Fruit fly (Drosophila melanogaster) whole organism, wandering third instar larva: ENCODE data around the gene ldd.

ENCODE experiments used
- Abd-B ChIP-seq: fragments of >200 bp; optimal IDR thresholded peaks from 2 replicates; lab custom pipeline; 2017; ENCODE audit warnings: missing biosample characterization, missing genetic modification characterization
- CG32264 ChIP-seq: fragments of 200-800 bp; sonication (Bioruptor generic); optimal IDR thresholded peaks from 2 replicates; lab custom pipeline; 2016; ENCODE audit warnings: missing biosample characterization, missing genetic modification characterization
- CG9705 ChIP-seq: fragments of 200-800 bp; sonication (Bioruptor generic); optimal IDR thresholded peaks from 2 replicates; lab custom pipeline; 2018; ENCODE audit warnings: missing biosample characterization, mild to moderate bottlenecking, missing genetic modification characterization
- CrebA ChIP-seq: fragments of 200-800 bp; sonication (Bioruptor generic); optimal IDR thresholded peaks from 2 replicates; lab custom pipeline; 2016; ENCODE audit warnings: missing biosample characterization, mild to moderate bottlenecking, missing genetic modification characterization, borderline replicate concordance
- Dif ChIP-seq: fragments of 200-275, 200-300 bp; sonication (Bioruptor generic); optimal IDR thresholded peaks from 2 replicates; lab custom pipeline; 2018; ENCODE audit warnings: missing biosample characterization, missing genetic modification characterization; ENCODE audit not compliant: partially characterized antibody
- GATAd ChIP-seq: sonication (Bioruptor generic); optimal IDR thresholded peaks from 2 replicates; lab custom pipeline; 2016; ENCODE audit warnings: missing biosample characterization, missing genetic modification characterization
- HLH106 ChIP-seq: fragments of 200-800 bp; optimal IDR thresholded peaks from 3 replicates; lab custom pipeline; 2019; ENCODE audit warnings: missing biosample characterization, mild to moderate bottlenecking, missing genetic modification characterization, moderate library complexity
- Hnf4 ChIP-seq: fragments of 200-800 bp; sonication (Bioruptor generic); optimal IDR thresholded peaks from 2 replicates; lab custom pipeline; 2016; ENCODE audit warnings: missing biosample characterization, mild to moderate bottlenecking, missing genetic modification characterization
- Hr78 ChIP-seq: fragments of >200 bp; optimal IDR thresholded peaks from 2 replicates; lab custom pipeline; 2017; ENCODE audit warnings: missing biosample characterization, missing genetic modification characterization
- Hr83 ChIP-seq: fragments of 200-300 bp; sonication (Bioruptor generic); optimal IDR thresholded peaks from 2 replicates; lab custom pipeline; 2016; ENCODE audit warnings: missing biosample characterization, mild to moderate bottlenecking, missing genetic modification characterization, moderate library complexity; ENCODE audit not compliant: poor library complexity, severe bottlenecking
- Jra ChIP-seq: sonication (Bioruptor generic); optimal IDR thresholded peaks from 2 replicates; lab custom pipeline; 2016; ENCODE audit warnings: missing biosample characterization, missing genetic modification characterization
- Mio ChIP-seq: sonication (Bioruptor generic); optimal IDR thresholded peaks from 2 replicates; lab custom pipeline; 2016; ENCODE audit warnings: missing biosample characterization, missing genetic modification characterization
- Myc ChIP-seq: fragments of >200 bp; optimal IDR thresholded peaks from 2 replicates; lab custom pipeline; 2017
- N ChIP-seq: fragments of >200 bp; optimal IDR thresholded peaks from 2 replicates; lab custom pipeline; 2018; ENCODE audit warnings: missing biosample characterization, missing external identifiers, missing genetic modification characterization
- OdsH ChIP-seq: fragments of 200-800 bp; sonication (Bioruptor generic); optimal IDR thresholded peaks from 2 replicates; lab custom pipeline; 2016; ENCODE audit warnings: missing biosample characterization, mild to moderate bottlenecking, missing genetic modification characterization
- Rel ChIP-seq, 2 experiments: fragments of 200-800 bp; sonication (Bioruptor generic) in 1 of 2; optimal IDR thresholded peaks; 2 replicates in 1 of 2; 3 replicates in 1 of 2; lab custom pipeline; 2016 to 2019; ENCODE audit warnings: mild to moderate bottlenecking in 2 of 2, missing biosample characterization in 2 of 2, missing genetic modification characterization in 2 of 2, moderate library complexity in 1 of 2
- Sp1 ChIP-seq: fragments of 200-800 bp; sonication (Bioruptor generic); optimal IDR thresholded peaks from 3 replicates; lab custom pipeline; 2019; ENCODE audit warnings: missing biosample characterization, mild to moderate bottlenecking, missing genetic modification characterization, moderate library complexity
- Vsx2 ChIP-seq: fragments of 200-300, 225-300 bp; sonication (Bioruptor generic); optimal IDR thresholded peaks from 2 replicates; lab custom pipeline; 2018; ENCODE audit warnings: missing biosample characterization, missing genetic modification characterization; ENCODE audit not compliant: partially characterized antibody
- br ChIP-seq: fragments of 200-800 bp; sonication (Bioruptor generic); optimal IDR thresholded peaks from 2 replicates; lab custom pipeline; 2016; ENCODE audit warnings: missing biosample characterization, missing genetic modification characterization
- brk ChIP-seq: fragments of 200-800 bp; sonication (Bioruptor generic); optimal IDR thresholded peaks from 2 replicates; lab custom pipeline; 2016; ENCODE audit warnings: missing biosample characterization, mild to moderate bottlenecking, missing genetic modification characterization
- dl ChIP-seq, 2 experiments: fragments of 175-275, 200-275 bp in 1 of 2; fragments of 200-275 bp in 1 of 2; sonication (Bioruptor generic); optimal IDR thresholded peaks; lab custom pipeline; 2018; ENCODE audit warnings: mild to moderate bottlenecking in 2 of 2, missing biosample characterization in 2 of 2, missing genetic modification characterization in 2 of 2, moderate library complexity in 2 of 2; ENCODE audit not compliant: partially characterized antibody in 2 of 2, insufficient read depth in 1 of 2
- dmrt93B ChIP-seq: fragments of 200-800 bp; sonication (Bioruptor generic); optimal IDR thresholded peaks from 2 replicates; lab custom pipeline; 2018; ENCODE audit warnings: missing biosample characterization, mild to moderate bottlenecking, missing genetic modification characterization
- dsf ChIP-seq: sonication (Bioruptor generic); optimal IDR thresholded peaks from 2 replicates; lab custom pipeline; 2016; ENCODE audit warnings: missing biosample characterization, missing genetic modification characterization, borderline replicate concordance
- ey ChIP-seq: fragments of 200-800 bp; sonication (Bioruptor generic); optimal IDR thresholded peaks from 2 replicates; lab custom pipeline; 2016; ENCODE audit warnings: missing biosample characterization, missing genetic modification characterization
- foxo ChIP-seq, 2 experiments: fragments of 200-800 bp; sonication (Bioruptor generic); optimal IDR thresholded peaks; 2 replicates in 1 of 2; 3 replicates in 1 of 2; lab custom pipeline; 2016 to 2017; ENCODE audit warnings: missing biosample characterization in 2 of 2, missing genetic modification characterization in 2 of 2
- fru ChIP-seq: fragments of 200-800 bp; sonication (Bioruptor generic); optimal IDR thresholded peaks from 3 replicates; lab custom pipeline; 2016; ENCODE audit warnings: missing biosample characterization, mild to moderate bottlenecking, missing genetic modification characterization
- h ChIP-seq: fragments of 200-800 bp; sonication (Bioruptor generic); optimal IDR thresholded peaks from 3 replicates; lab custom pipeline; 2016; ENCODE audit warnings: missing biosample characterization, mild to moderate bottlenecking, missing genetic modification characterization
- lola ChIP-seq: fragments of >200 bp; optimal IDR thresholded peaks from 2 replicates; lab custom pipeline; 2017; ENCODE audit warnings: missing biosample characterization, missing genetic modification characterization
- pan ChIP-seq: fragments of >200 bp; optimal IDR thresholded peaks from 2 replicates; lab custom pipeline; 2017
- psq ChIP-seq: fragments of 200-800 bp; sonication (Bioruptor generic); optimal IDR thresholded peaks from 3 replicates; lab custom pipeline; 2017; ENCODE audit warnings: missing biosample characterization, mild to moderate bottlenecking, missing genetic modification characterization, moderate library complexity
- rgr ChIP-seq: fragments of 200-800 bp; sonication (Bioruptor generic); optimal IDR thresholded peaks from 3 replicates; lab custom pipeline; 2016; ENCODE audit warnings: missing biosample characterization, mild to moderate bottlenecking, missing genetic modification characterization
- sage ChIP-seq: fragments of 200-800 bp; sonication (Bioruptor generic); optimal IDR thresholded peaks from 2 replicates; lab custom pipeline; 2016; ENCODE audit warnings: missing biosample characterization, mild to moderate bottlenecking, missing genetic modification characterization
- tai ChIP-seq: sonication (Bioruptor generic); optimal IDR thresholded peaks from 2 replicates; lab custom pipeline; 2016; ENCODE audit warnings: missing biosample characterization, missing genetic modification characterization
- usp ChIP-seq: fragments of >200 bp; optimal IDR thresholded peaks from 2 replicates; lab custom pipeline; 2017; ENCODE audit warnings: missing biosample characterization, missing genetic modification characterization

Gene ldd

DNA sequence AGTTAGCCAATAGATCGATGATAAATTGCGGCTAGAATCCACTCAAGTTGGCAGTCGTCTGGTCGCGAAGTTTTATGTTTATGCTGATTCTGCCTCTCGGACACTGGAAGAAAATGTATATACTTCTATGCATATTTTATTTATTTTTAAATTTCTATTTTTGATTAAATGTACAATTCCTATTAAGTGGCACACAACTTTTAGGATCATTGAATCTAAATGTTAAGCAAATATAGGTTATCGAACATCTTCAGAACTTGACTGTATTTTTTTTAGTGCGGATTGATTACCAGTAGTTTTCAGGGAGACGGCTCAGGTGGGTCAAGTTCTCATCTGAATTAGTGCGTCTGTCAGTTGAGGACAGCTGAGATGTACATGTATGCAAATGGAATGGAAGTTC is 3.8 kb downstream of the ldd start:
- TF ChIP-seq CrebA (no peak), Mio (no peak), pan (lab: Kevin White, UChicago) (no peak), Hr78 (GFP tag; lab: Kevin White, UChicago) (no peak), GATAd (no peak), ey (GFP tag; lab: Kevin White, UChicago) (no peak), Vsx2 (no peak), Jra (GFP tag; lab: Kevin White, UChicago) (no peak), Abd-B (GFP tag; lab: Kevin White, UChicago) (no peak), brk (GFP tag; lab: Kevin White, UChicago) (no peak), fru (GFP tag; lab: Kevin White, UChicago) (peak; percentile 26), Dif (GFP tag; lab: Kevin White, UChicago) (no peak), CG32264 (no peak), N (GFP tag; lab: Kevin White, UChicago) (no peak), Sp1 (no peak), psq (GFP tag; lab: Kevin White, UChicago) (peak; percentile 9), OdsH (GFP tag; lab: Kevin White, UChicago) (no peak), rgr (peak; percentile 9), CG9705 (no peak), br (no peak), h (GFP tag; lab: Kevin White, UChicago) (peak; percentile 10), lola (GFP tag; lab: Kevin White, UChicago) (no peak), Hr83 (GFP tag; lab: Kevin White, UChicago) (no peak), Myc (no peak), HLH106 (tag; lab: Kevin White, UChicago) (peak; percentile 12), tai (no peak), Rel (GFP tag; optimal IDR thresholded peaks at IDR 0.05; lab: Kevin White, UChicago) (no peak), Rel (tag; optimal IDR thresholded peaks at IDR 0.05; lab: Kevin White, UChicago) (no peak), sage (no peak), dmrt93B (no peak), dsf (GFP tag; lab: Kevin White, UChicago) (no peak), foxo (GFP tag; optimal IDR thresholded peaks at IDR 0.05; lab: Kevin White, UChicago) (peak in 1 of 2 experiments; percentile 25), usp (GFP tag; lab: Kevin White, UChicago) (no peak), dl (GFP tag; optimal IDR thresholded peaks at IDR 0.05; lab: Kevin White, UChicago; ENCODE audit: insufficient read depth in 1 of 2, partially characterized antibody in 2 of 2) (no peak), Hnf4 (GFP tag; lab: Kevin White, UChicago) (no peak)

DNA sequence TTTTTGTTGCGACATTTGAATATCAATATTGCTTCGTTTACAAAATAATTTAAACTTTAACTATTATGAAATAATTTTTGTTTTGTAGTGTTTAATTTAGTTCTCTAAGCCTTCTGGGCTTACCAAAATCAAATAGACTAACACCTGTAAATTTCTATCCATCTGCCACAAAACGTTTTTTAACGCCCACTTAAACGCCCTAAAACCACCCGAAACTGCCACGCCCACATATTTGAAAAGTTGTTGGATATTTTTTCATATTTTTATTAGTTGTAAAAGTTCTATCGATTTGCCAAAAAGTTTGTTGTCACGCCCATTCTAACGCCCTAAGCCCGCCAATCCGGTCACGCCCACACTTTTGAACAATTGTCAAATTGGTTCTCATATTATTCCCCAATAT is 23.5 kb downstream of the ldd start, which contains the start of gene CG45154:
Gene CG45154 (minus strand): TSS at position 101 of the 400 bp plus-strand sequence.
- TF ChIP-seq dsf (GFP tag; lab: Kevin White, UChicago) (no peak), GATAd (no peak), foxo (GFP tag; optimal IDR thresholded peaks at IDR 0.05; lab: Kevin White, UChicago) (no peak), br (no peak), Sp1 (no peak), Hr83 (GFP tag; lab: Kevin White, UChicago) (no peak), CG32264 (no peak)
